Fruit fly (Drosophila melanogaster): ENCODE results near the gene mor.

Gene mor

DNA sequence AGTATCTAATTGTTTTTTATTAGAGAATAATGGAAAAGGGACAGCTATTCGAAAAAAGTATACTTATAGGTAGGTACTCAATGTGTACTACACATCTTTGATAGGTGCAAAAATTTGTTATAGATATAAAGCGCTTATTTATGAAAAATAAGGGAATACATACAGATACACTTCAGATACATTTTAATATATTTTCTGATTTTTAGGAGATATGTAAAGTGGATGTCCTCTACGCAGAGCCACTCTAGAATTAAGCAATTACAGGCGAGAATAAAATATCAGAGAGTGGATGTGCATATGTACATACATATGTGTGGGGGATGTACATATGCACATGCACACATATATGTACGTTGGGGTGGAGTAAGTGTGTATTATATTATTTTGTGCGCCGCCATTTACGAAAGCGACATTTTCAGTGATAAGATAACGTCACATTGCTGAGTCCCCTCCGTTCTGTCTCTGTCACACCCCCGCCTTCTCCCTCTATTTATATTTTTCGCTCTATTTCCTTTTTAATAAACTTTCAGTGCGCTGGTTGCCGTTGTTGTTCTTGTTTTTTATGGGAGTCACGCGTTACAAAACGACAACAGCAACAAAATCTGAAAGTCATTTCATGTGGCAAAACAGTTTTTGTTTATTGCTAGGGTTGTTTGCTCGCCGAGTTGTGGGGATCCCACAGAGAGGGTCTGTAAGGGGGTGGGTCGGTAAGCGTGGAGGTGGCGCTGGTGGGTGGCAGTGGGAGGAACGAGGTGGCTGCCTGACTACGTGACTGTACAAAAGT lies 32.2 kb upstream of the mor start (continued):
- TF ChIP-seq CG17568 (GFP tag; optimal IDR thresholded peaks at IDR 0.05) (peak; percentile 51), shn (GFP tag; optimal IDR thresholded peaks at IDR 0.05) (no peak), slbo (GFP tag; IDR thresholded peaks at IDR 0.05) (no peak), sc (optimal IDR thresholded peaks at IDR 0.05) (no peak), sc (GFP tag; optimal IDR thresholded peaks at IDR 0.05) (no peak), CG1792 (GFP tag; optimal IDR thresholded peaks at IDR 0.05) (no peak), CG12071 (GFP tag; optimal IDR thresholded peaks at IDR 0.05) (peak; percentile 59), ind (GFP tag; optimal IDR thresholded peaks at IDR 0.05) (no peak), CG17912 (GFP tag; optimal IDR thresholded peaks at IDR 0.05) (peak; percentile 57), wek (GFP tag; optimal IDR thresholded peaks at IDR 0.05) (no peak), CG11398 (GFP tag; optimal IDR thresholded peaks at IDR 0.05) (no peak), CG10543 (GFP tag; optimal IDR thresholded peaks at IDR 0.05) (peak; percentile 97), insv (GFP tag; optimal IDR thresholded peaks at IDR 0.05) (peak in 1 of 2 experiments; percentile 6), CG2678 (tag; optimal IDR thresholded peaks at IDR 0.05) (peak; percentile 62), gce (GFP tag; IDR thresholded peaks at IDR 0.05) (no peak), cwo (GFP tag; optimal IDR thresholded peaks at IDR 0.05) (peak; percentile 99), Camta (GFP tag; optimal IDR thresholded peaks at IDR 0.05) (no peak), Ets97D (GFP tag; optimal IDR thresholded peaks at IDR 0.05) (no peak), CG4854 (GFP tag; optimal IDR thresholded peaks at IDR 0.05) (no peak), sob (GFP tag; IDR thresholded peaks at IDR 0.05) (peak; percentile 22; the same call in 1 of the 2 replicates), CG12155 (GFP tag; optimal IDR thresholded peaks at IDR 0.05) (no peak), vfl (GFP tag; optimal IDR thresholded peaks at IDR 0.05) (no peak), Tbp (GFP tag; optimal IDR thresholded peaks at IDR 0.05) (no peak), CG2202 (tag; optimal IDR thresholded peaks at IDR 0.05) (no peak), zen (tag; optimal IDR thresholded peaks at IDR 0.05) (no peak), Hand (GFP tag; optimal IDR thresholded peaks at IDR 0.05) (peak; percentile 57), Nf-YC (tag; optimal IDR thresholded peaks at IDR 0.05) (peak; percentile 56), CG4360 (GFP tag; IDR thresholded peaks at IDR 0.05) (peak; percentile 51; the same call in 1 of the 2 replicates), h (optimal IDR thresholded peaks at IDR 0.05) (no peak), NK7.1 (GFP tag; optimal IDR thresholded peaks at IDR 0.05) (no peak), pb (GFP tag; optimal IDR thresholded peaks at IDR 0.05) (no peak), Bgb (GFP tag; IDR thresholded peaks at IDR 0.05; ENCODE audit: partially characterized antibody) (peak; percentile 32; the same call in 1 of the 2 replicates), CG17186 (GFP tag; optimal IDR thresholded peaks at IDR 0.05) (no peak), CG13296 (GFP tag; optimal IDR thresholded peaks at IDR 0.05) (peak; percentile 67), esg (GFP tag; conservative IDR thresholded peaks at IDR 0.05) (no peak), sug (tag; optimal IDR thresholded peaks at IDR 0.05) (peak; percentile 95), Doc3 (GFP tag; IDR thresholded peaks at IDR 0.05; ENCODE audit: partially characterized antibody) (no peak), CG15011 (GFP tag; optimal IDR thresholded peaks at IDR 0.05) (no peak), chinmo (GFP tag; IDR thresholded peaks at IDR 0.05; ENCODE audit: partially characterized antibody) (peak; percentile 75; the same call in 2 of the 4 replicates), CG8089 (GFP tag; optimal IDR thresholded peaks at IDR 0.05) (no peak), bigmax (GFP tag; optimal IDR thresholded peaks at IDR 0.05) (no peak), CG2129 (GFP tag; IDR thresholded peaks at IDR 0.05; ENCODE audit: partially characterized antibody) (no peak), CG17612 (GFP tag; IDR thresholded peaks at IDR 0.05) (no peak), Doc2 (GFP tag; IDR thresholded peaks at IDR 0.05) (no peak), Ptx1 (GFP tag; IDR thresholded peaks at IDR 0.05) (no peak), Neu2 (GFP tag; optimal IDR thresholded peaks at IDR 0.05; ENCODE audit: borderline replicate concordance) (no peak), Eip74EF (GFP tag; optimal IDR thresholded peaks at IDR 0.05) (no peak), sna (GFP tag; IDR thresholded peaks at IDR 0.05; ENCODE audit: partially characterized antibody) (no peak), CG7745 (tag; optimal IDR thresholded peaks at IDR 0.05) (no peak)

All from whole organism, embryonic.